Fruit fly (Drosophila melanogaster) whole organism: ENCODE results near the gene sdt.

Source experiments
- CG8478 ChIP-seq: fragments of >200 bp; optimal IDR thresholded peaks from 2 replicates; lab custom pipeline; 2018; ENCODE audit warnings: inconsistent platforms
- usp ChIP-seq: fragments of >200 bp; optimal IDR thresholded peaks from 2 replicates; lab custom pipeline; 2017; ENCODE audit warnings: missing biosample characterization, missing genetic modification characterization, mixed read lengths

DNA sequence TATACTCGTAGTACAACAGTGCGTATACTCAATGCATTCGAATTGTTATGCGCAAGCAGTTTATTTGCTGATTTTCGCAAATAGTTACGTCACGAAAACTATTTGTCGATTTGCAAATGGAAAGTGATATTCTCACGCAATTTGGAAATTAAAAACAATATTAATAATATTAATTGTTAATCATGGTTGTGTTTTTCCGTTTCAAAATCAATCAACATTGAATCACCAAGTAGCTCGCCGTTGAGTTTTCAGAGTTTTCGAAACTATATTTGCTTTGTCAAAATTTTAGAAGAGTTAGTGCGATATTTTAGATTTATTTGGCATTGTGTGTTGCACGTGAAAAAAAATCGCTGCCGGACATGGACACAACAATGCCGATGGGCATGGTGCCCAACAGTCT, 18.6 kb upstream of the sdt start, which contains the start of gene CG15337:
- TF ChIP-seq usp (GFP tag; lab: Kevin White, UChicago) (no peak), CG8478 (lab: Kevin White, UChicago) (no peak)
